Fruit fly (Drosophila melanogaster): Measurements from ENCODE around the gene HP1D3csd.

The HP1D3csd gene

DNA sequence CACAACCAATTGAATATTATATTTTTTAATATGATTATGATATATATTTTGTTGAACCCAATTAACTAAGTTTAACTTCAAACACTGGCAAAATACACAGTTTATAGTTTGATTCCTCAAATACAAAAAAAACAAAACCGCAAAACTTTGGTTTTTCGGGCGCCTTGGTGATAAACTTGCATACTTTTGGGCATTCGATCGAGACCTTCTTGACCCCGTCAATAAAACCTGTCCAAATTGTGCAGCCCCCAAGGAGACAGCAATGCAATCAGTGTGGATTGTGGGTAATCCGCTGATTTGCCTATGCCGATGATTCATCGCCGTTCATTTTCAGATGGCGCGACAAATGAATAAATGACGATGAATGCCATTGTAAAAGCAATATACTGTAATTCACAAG lies 32.5 kb upstream of the HP1D3csd start:
- TF ChIP-seq HLH106 (tag; optimal IDR thresholded peaks at IDR 0.05) (no peak), Rel (GFP tag; optimal IDR thresholded peaks at IDR 0.05) (no peak), Rel (tag; optimal IDR thresholded peaks at IDR 0.05) (peak; percentile 25)

DNA sequence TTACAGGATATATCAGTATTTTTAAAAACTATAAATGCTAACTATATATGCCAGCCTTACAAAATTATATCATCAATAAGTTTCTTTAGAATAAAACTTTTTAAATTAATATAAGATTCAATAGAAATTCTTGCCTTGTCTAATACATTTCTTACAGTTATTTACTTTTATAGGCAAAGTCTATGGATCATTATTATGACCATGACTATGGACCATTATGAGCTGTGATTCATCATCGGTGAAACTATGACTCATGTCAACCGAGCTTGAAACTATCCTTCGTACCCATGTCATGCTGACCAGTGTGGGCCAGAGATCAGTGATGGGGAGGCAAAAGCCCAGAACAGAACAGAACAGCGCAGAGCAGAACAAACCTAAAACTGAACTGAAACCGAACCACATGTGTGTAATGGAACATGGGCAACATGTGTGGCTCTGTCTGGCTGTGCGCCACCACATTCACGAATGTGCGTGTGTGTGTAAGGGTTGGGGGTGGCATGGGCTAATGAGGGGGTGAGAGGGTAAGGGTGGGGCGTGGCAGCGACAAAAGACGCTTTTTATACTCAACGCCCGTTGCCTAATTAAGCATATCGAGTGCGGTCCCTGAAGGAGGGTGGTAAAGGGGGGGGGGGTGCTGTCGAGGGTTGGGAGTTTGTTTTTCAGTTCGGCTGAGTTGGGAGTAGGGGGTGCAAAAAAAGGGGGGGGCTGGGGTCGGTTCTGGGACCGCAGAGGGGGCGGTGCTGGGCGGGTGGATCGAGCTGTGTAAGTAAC lies 31.3 kb upstream of the HP1D3csd start:
- TF ChIP-seq Dfd (GFP tag; optimal IDR thresholded peaks at IDR 0.05) (peak; percentile 81), GATAd (GFP tag; optimal IDR thresholded peaks at IDR 0.05) (no peak)

DNA sequence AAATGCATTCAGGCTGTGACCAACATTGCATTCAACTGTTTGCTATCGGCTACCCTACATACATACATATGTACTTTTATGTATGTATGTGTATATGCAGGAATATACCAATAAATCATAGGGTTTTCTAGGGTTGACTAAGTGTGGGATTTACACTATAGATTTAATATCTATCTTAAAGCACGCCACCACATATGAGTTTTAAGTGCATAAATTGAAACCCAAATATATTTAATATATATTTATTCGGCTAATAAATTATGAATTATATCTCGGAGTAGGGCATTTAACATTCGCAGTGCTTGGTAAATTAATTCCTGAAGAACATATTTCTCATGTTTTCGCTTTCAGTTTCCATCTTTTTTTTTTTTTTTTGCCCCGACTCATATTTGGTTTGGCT lies 30.1 kb upstream of the HP1D3csd start:
- no peak for TF ChIP-seq CG32264 (GFP tag; optimal IDR thresholded peaks at IDR 0.05)
- peak; percentile 3 for TF ChIP-seq br (GFP tag; optimal IDR thresholded peaks at IDR 0.05)
- TF ChIP-seq usp (GFP tag; optimal IDR thresholded peaks at IDR 0.05): no peak
- peak; percentile 64 for TF ChIP-seq HLH106 (tag; optimal IDR thresholded peaks at IDR 0.05)
- peak; percentile 34 for TF ChIP-seq dmrt93B (GFP tag; optimal IDR thresholded peaks at IDR 0.05)
- no peak for TF ChIP-seq Myc (optimal IDR thresholded peaks at IDR 0.05)
- TF ChIP-seq Dif (GFP tag; optimal IDR thresholded peaks at IDR 0.05; ENCODE audit: partially characterized antibody): no peak
- TF ChIP-seq sv (GFP tag; optimal IDR thresholded peaks at IDR 0.05): no peak
- no peak for TF ChIP-seq Abd-B (GFP tag; optimal IDR thresholded peaks at IDR 0.05)
- TF ChIP-seq Dfd (GFP tag; optimal IDR thresholded peaks at IDR 0.05): no peak
- peak in 1 of 2 experiments; percentile 64 for TF ChIP-seq foxo (GFP tag; optimal IDR thresholded peaks at IDR 0.05)
- TF ChIP-seq fru (GFP tag; optimal IDR thresholded peaks at IDR 0.05): peak; percentile 52
- TF ChIP-seq psq (GFP tag; optimal IDR thresholded peaks at IDR 0.05): peak; percentile 51
- TF ChIP-seq Vsx2 (GFP tag; optimal IDR thresholded peaks at IDR 0.05; ENCODE audit: partially characterized antibody): no peak
- no peak for TF ChIP-seq lola (GFP tag; optimal IDR thresholded peaks at IDR 0.05)
- no peak for TF ChIP-seq tai (GFP tag; optimal IDR thresholded peaks at IDR 0.05)
- TF ChIP-seq dl (GFP tag; optimal IDR thresholded peaks at IDR 0.05; ENCODE audit: insufficient read depth in 1 of 2, partially characterized antibody in 2 of 2): no peak
- peak; percentile 54 for TF ChIP-seq OdsH (GFP tag; optimal IDR thresholded peaks at IDR 0.05)
- TF ChIP-seq brk (GFP tag; optimal IDR thresholded peaks at IDR 0.05): no peak
- TF ChIP-seq ey (GFP tag; optimal IDR thresholded peaks at IDR 0.05): peak; percentile 41
- TF ChIP-seq CrebA (GFP tag; optimal IDR thresholded peaks at IDR 0.05; ENCODE audit: borderline replicate concordance): no peak
- TF ChIP-seq Rel (GFP tag; optimal IDR thresholded peaks at IDR 0.05): no peak
- no peak for TF ChIP-seq Rel (tag; optimal IDR thresholded peaks at IDR 0.05)
- TF ChIP-seq GATAd (GFP tag; optimal IDR thresholded peaks at IDR 0.05): no peak
- TF ChIP-seq Jra (GFP tag; optimal IDR thresholded peaks at IDR 0.05): no peak
- TF ChIP-seq Mio (GFP tag; optimal IDR thresholded peaks at IDR 0.05): no peak
- TF ChIP-seq pan (optimal IDR thresholded peaks at IDR 0.05): no peak
- no peak for TF ChIP-seq dsf (GFP tag; optimal IDR thresholded peaks at IDR 0.05; ENCODE audit: borderline replicate concordance)
- no peak for TF ChIP-seq N (GFP tag; optimal IDR thresholded peaks at IDR 0.05)
- TF ChIP-seq CG9705 (GFP tag; optimal IDR thresholded peaks at IDR 0.05): peak; percentile 23
- TF ChIP-seq sage (GFP tag; optimal IDR thresholded peaks at IDR 0.05): no peak
- peak; percentile 3 for TF ChIP-seq Hnf4 (GFP tag; optimal IDR thresholded peaks at IDR 0.05)
- TF ChIP-seq rgr (GFP tag; optimal IDR thresholded peaks at IDR 0.05): peak; percentile 67
- TF ChIP-seq woc (GFP tag; optimal IDR thresholded peaks at IDR 0.05): no peak
- peak; percentile 41 for TF ChIP-seq h (GFP tag; optimal IDR thresholded peaks at IDR 0.05)
- TF ChIP-seq Sp1 (GFP tag; optimal IDR thresholded peaks at IDR 0.05): peak; percentile 83
- TF ChIP-seq Hr78 (GFP tag; optimal IDR thresholded peaks at IDR 0.05): no peak
- no peak for TF ChIP-seq Hr83 (GFP tag; optimal IDR thresholded peaks at IDR 0.05; ENCODE audit: poor library complexity, severe bottlenecking)
- TF ChIP-seq jim (GFP tag; optimal IDR thresholded peaks at IDR 0.05): no peak

Data from whole organism, wandering third instar larva.